Worm (Caenorhabditis elegans) whole organism, late embryonic: ENCODE measurements around the gene afmd-1.

Experiments
- ceh-9 ChIP-seq: sonication (generic microtip); optimal IDR thresholded peaks from 2 replicates; lab custom pipeline; 2016; ENCODE audit warnings: mild to moderate bottlenecking, missing genetic modification characterization, inconsistent platforms, missing compliant biosample characterization
- hlh-15 ChIP-seq: sonication (generic microtip); optimal IDR thresholded peaks from 2 replicates; lab custom pipeline; 2016; ENCODE audit warnings: missing genetic modification characterization, missing compliant biosample characterization
- nhr-11 ChIP-seq: fragments of 150-350 bp; optimal IDR thresholded peaks from 2 replicates; lab custom pipeline; 2014; ENCODE audit warnings: missing biosample characterization, missing genetic modification characterization
- unc-3 ChIP-seq, 2 experiments: fragments of 200-800 bp in 1 of 2; sonication (Bioruptor generic) in 1 of 2; sonication (generic microtip) in 1 of 2; conservative IDR thresholded peaks in 1 of 2; optimal IDR thresholded peaks in 1 of 2; 2 replicates each; pipeline versions ENCODE4 v1.3.6 to Lab custom; 2016 to 2022; ENCODE audit warnings: missing compliant biosample characterization in 2 of 2, missing genetic modification characterization in 2 of 2, missing genetic modification reagents in 1 of 2
- unc-55 ChIP-seq: sonication (generic microtip); optimal IDR thresholded peaks from 2 replicates; lab custom pipeline; 2017; ENCODE audit warnings: missing biosample characterization, missing genetic modification reagents, missing genetic modification characterization

DNA sequence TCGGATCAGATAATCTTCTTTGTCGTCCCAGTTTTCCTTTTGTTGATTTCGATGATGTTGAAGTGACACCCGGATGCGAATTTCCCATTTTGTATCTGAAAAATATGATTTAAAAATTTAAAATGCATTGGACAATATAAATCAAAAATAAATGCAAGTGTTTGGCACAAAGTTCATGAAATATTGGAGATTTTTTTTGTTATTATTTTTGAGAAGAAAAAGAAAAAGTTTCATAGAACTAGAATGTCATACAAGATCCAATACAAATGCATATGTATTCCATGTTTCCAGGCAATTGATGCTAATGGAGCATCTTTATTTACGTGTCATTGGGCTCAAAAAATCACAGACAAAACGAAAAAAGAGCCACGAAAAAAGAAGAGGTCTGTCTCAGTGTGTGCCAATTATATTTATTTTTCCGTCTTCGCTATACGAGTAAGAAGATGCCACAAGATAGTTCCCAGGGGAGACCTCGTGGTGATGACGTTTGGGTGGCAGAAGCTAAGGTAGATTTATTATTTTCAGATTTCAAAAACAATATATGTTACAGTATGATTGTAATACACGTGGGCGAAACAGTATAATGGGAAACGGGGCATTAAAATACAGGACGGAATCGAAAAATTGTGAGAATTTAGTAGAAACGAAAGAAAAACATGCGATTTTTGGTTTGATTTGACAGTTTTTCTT is 24.5 kb upstream of the afmd-1 start, which contains the start of the genes glb-23 and R13A1.1:
- TF ChIP-seq unc-3 (GFP tag; conservative IDR thresholded peaks at IDR 0.05; lab: Robert Waterston, UW) = no peak
- TF ChIP-seq unc-3 (tag; optimal IDR thresholded peaks at IDR 0.05; lab: Kevin White, UChicago) = no peak
- no peak for TF ChIP-seq nhr-11 (tag; lab: Kevin White, UChicago)
- TF ChIP-seq hlh-15 = no peak
- TF ChIP-seq ceh-9 (tag; lab: Kevin White, UChicago) = no peak
- no peak for TF ChIP-seq unc-55 (GFP tag; lab: Kevin White, UChicago)
